Fruit fly (Drosophila melanogaster) S2 (cell line): ENCODE measurements around the gene CG9426.

ENCODE experiments used
- CG8478 ChIP-seq: fragments of >200 bp; optimal IDR thresholded peaks from 2 replicates; lab custom pipeline; 2018
- CTCF ChIP-seq, 2 experiments: fragments of >200 bp; optimal IDR thresholded peaks; 2 replicates each; lab custom pipeline; 2018

DNA sequence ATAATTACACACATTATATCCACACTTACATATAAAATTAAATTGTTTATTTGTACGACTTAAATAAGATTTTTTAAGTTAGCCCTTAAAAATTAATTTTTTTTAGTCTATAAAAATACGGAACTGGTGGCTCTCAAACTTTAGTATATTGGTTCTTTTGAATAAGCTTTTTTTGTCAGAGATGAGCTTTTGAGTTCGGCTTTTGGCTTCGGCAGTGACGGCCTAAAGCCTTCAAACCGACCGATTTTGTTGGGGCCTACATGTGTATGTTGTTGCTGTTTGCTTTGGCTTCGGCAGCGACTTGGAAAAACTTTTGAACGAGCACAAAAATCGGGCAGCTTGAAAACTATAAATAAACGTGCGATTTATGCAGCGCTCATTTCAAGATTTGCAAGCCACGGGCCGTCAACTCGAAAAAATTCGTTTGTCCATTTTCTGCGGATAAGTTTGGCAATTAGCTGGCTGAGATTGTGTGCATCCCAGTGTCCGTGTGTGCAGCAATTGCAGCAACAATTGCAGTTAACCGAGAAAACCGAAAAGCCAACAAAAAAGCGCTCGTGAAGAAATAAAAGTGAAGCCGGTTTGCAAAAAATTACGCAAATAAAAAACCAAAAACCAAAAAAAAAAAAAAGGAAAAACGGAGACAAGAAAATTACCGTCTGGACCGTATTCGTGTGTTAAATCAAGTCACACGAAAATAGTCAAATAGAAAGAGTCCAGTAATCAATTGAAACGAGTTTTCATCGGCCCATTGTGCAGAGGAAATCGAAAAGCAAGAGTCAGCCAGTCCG is 26.3 kb upstream of the CG9426 start, which contains the start of gene CG16820:
- TF ChIP-seq CG8478 (lab: Kevin White, UChicago) (no peak), CTCF (optimal IDR thresholded peaks at IDR 0.05; lab: Kevin White, UChicago) (no peak)
